Fruit fly (Drosophila melanogaster): ENCODE results near the gene CG2202.

DNA sequence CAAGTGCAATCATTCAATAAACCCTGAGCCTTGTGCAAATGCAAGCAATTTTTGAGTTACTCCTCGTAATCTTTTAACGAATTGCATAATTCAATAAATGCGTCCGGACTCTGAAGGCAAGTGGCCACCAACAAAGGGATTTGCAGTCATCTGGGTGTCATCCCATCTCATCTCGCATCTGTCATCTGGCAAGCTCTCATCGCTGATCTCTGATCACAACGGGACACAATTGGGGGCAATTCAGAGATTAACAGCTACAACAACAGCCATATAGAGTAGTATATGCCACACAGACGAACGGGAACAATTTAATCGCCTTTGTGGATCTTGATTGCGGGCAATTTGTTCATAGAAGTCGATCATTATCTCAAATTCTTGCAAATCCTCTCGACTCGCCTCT lies 35.2 kb downstream of the CG2202 start:
- no peak for TF ChIP-seq pan (optimal IDR thresholded peaks at IDR 0.05)
- TF ChIP-seq CG8478 (optimal IDR thresholded peaks at IDR 0.05) = no peak
- TF ChIP-seq usp (GFP tag; optimal IDR thresholded peaks at IDR 0.05) = no peak
- no peak for TF ChIP-seq psq (optimal IDR thresholded peaks at IDR 0.05)
